Fruit fly (Drosophila melanogaster) whole organism, embryonic: ENCODE results near the gene Gga.

Source experiments
- CG10147 ChIP-seq: fragments of 200-800 bp; sonication (Bioruptor generic); optimal IDR thresholded peaks from 2 replicates; lab custom pipeline; 2019; ENCODE audit warnings: missing biosample characterization, mild to moderate bottlenecking, missing genetic modification characterization, moderate library complexity
- CG10274 ChIP-seq: fragments of 200-800 bp; sonication (Bioruptor generic); optimal IDR thresholded peaks from 3 replicates; lab custom pipeline; 2017; ENCODE audit warnings: missing biosample characterization, mild to moderate bottlenecking, missing genetic modification characterization
- CG10321 ChIP-seq: fragments of 200-800 bp; sonication (Bioruptor generic); IDR thresholded peaks from 2 replicates; pipeline ENCODE4 v1.3.6; 2022; ENCODE audit warnings: missing biosample characterization, missing genetic modification characterization
- CG10959 ChIP-seq: fragments of 200-800 bp; sonication (Bioruptor generic); IDR thresholded peaks from 2 replicates; pipeline ENCODE4 v1.3.6; 2022; ENCODE audit warnings: missing biosample characterization, missing genetic modification characterization
- CG13287 ChIP-seq: fragments of 200-800 bp; sonication (Bioruptor generic); IDR thresholded peaks from 2 replicates; pipeline ENCODE4 v1.3.6; 2022; ENCODE audit warnings: missing biosample characterization, missing genetic modification characterization; ENCODE audit not compliant: partially characterized antibody
- CG14014 ChIP-seq: fragments of 200-800 bp; sonication (Bioruptor generic); IDR thresholded peaks from 2 replicates; pipeline ENCODE4 v1.3.6; 2022; ENCODE audit warnings: missing biosample characterization, missing genetic modification characterization
- CG14050 ChIP-seq: fragments of 200-800 bp; sonication (Bioruptor generic); IDR thresholded peaks from 3 replicates; pipeline ENCODE4 v1.3.6; 2022; ENCODE audit warnings: missing biosample characterization, missing genetic modification characterization
- CG15011 ChIP-seq: fragments of 200-800 bp; sonication (Bioruptor generic); optimal IDR thresholded peaks from 3 replicates; lab custom pipeline; 2018; ENCODE audit warnings: missing biosample characterization, mild to moderate bottlenecking, missing genetic modification characterization
- CG1602 ChIP-seq: fragments of 200-800 bp; sonication (Bioruptor generic); optimal IDR thresholded peaks from 3 replicates; lab custom pipeline; 2016; ENCODE audit warnings: missing biosample characterization, missing genetic modification characterization
- CG16813 ChIP-seq: fragments of 200-800 bp; sonication (Bioruptor generic); IDR thresholded peaks from 3 replicates; pipeline ENCODE4 v1.3.6; 2022; ENCODE audit warnings: missing biosample characterization, missing genetic modification characterization; ENCODE audit not compliant: partially characterized antibody
- CG17612 ChIP-seq: fragments of 200-800 bp; sonication (Bioruptor generic); IDR thresholded peaks from 2 replicates; pipeline ENCODE4 v1.3.6; 2022; ENCODE audit warnings: missing biosample characterization, missing genetic modification characterization
- CG31224 ChIP-seq: fragments of 200-800 bp; sonication (Bioruptor generic); IDR thresholded peaks from 2 replicates; pipeline ENCODE4 v1.3.6; 2022; ENCODE audit warnings: missing biosample characterization, missing genetic modification characterization
- CG34376 ChIP-seq: fragments of 200-800 bp; sonication (Bioruptor generic); optimal IDR thresholded peaks from 2 replicates; lab custom pipeline; 2018; ENCODE audit warnings: missing biosample characterization, mild to moderate bottlenecking, missing genetic modification characterization
- CG3847 ChIP-seq: fragments of 200-800 bp; sonication (Bioruptor generic); IDR thresholded peaks from 2 replicates; pipeline ENCODE4 v1.3.6; 2022; ENCODE audit warnings: missing biosample characterization, missing genetic modification characterization
- CG4404 ChIP-seq: fragments of 200-800 bp; sonication (Bioruptor generic); IDR thresholded peaks from 2 replicates; pipeline ENCODE4 v1.3.6; 2022; ENCODE audit warnings: missing biosample characterization, missing genetic modification characterization
- CG6272 ChIP-seq: fragments of 200-800 bp; sonication (Bioruptor generic); IDR thresholded peaks from 2 replicates; pipeline ENCODE4 v1.3.6; 2022; ENCODE audit warnings: missing biosample characterization, missing genetic modification characterization
- CG7357 ChIP-seq: fragments of 200-800 bp; sonication (Bioruptor generic); IDR thresholded peaks from 3 replicates; pipeline ENCODE4 v1.3.6; 2022; ENCODE audit warnings: missing biosample characterization, missing genetic modification characterization
- CG8281 ChIP-seq: fragments of 200-800 bp; sonication (Bioruptor generic); optimal IDR thresholded peaks from 2 replicates; lab custom pipeline; 2018; ENCODE audit warnings: missing biosample characterization, mild to moderate bottlenecking, missing genetic modification characterization, moderate library complexity
- CHES-1-like ChIP-seq: fragments of 200-800 bp; sonication (Bioruptor generic); optimal IDR thresholded peaks from 2 replicates; lab custom pipeline; 2016; ENCODE audit warnings: missing biosample characterization, missing genetic modification characterization
- Camta ChIP-seq: fragments of 200-800 bp; sonication (Bioruptor generic); optimal IDR thresholded peaks from 2 replicates; lab custom pipeline; 2016; ENCODE audit warnings: missing biosample characterization, missing genetic modification characterization
- E2f2 ChIP-seq: fragments of 200-800 bp; sonication (Bioruptor generic); IDR thresholded peaks from 2 replicates; pipeline ENCODE4 v1.3.6; 2022; ENCODE audit warnings: missing biosample characterization, missing genetic modification characterization
- ERR ChIP-seq: fragments of 200-800 bp; sonication (Bioruptor generic); optimal IDR thresholded peaks from 2 replicates; lab custom pipeline; 2016; ENCODE audit warnings: missing biosample characterization, missing genetic modification characterization
- Ets97D ChIP-seq: fragments of 200-800 bp; sonication (Bioruptor generic); optimal IDR thresholded peaks from 3 replicates; lab custom pipeline; 2016; ENCODE audit warnings: missing biosample characterization, missing genetic modification characterization
- Fer3 ChIP-seq: fragments of 200-800 bp; sonication (Bioruptor generic); optimal IDR thresholded peaks from 2 replicates; lab custom pipeline; 2018; ENCODE audit warnings: missing biosample characterization, mild to moderate bottlenecking, missing genetic modification characterization, moderate library complexity
- HHEX ChIP-seq: fragments of 200-800 bp; sonication (Bioruptor generic); optimal IDR thresholded peaks from 3 replicates; lab custom pipeline; 2017; ENCODE audit warnings: missing biosample characterization, mild to moderate bottlenecking, missing genetic modification characterization, missing genetic modification reagents
- HLH4C ChIP-seq: fragments of 200-800 bp; sonication (Bioruptor generic); IDR thresholded peaks from 3 replicates; pipeline ENCODE4 v1.3.6; 2022; ENCODE audit warnings: missing biosample characterization, missing genetic modification characterization; ENCODE audit not compliant: partially characterized antibody
- Hey ChIP-seq: fragments of 200-800 bp; sonication (Bioruptor generic); optimal IDR thresholded peaks from 3 replicates; lab custom pipeline; 2018; ENCODE audit warnings: missing biosample characterization, mild to moderate bottlenecking, missing genetic modification characterization
- MBD-R2 ChIP-seq: fragments of 200-800 bp; sonication (Bioruptor generic); IDR thresholded peaks from 2 replicates; pipeline ENCODE4 v1.3.6; 2022; ENCODE audit warnings: missing biosample characterization, missing genetic modification characterization
- MESR4 ChIP-seq: fragments of 200-800 bp; sonication (Bioruptor generic); optimal IDR thresholded peaks from 2 replicates; lab custom pipeline; 2018; ENCODE audit warnings: missing biosample characterization, mild to moderate bottlenecking, missing genetic modification characterization, moderate library complexity
- NC2β ChIP-seq: fragments of 200-800 bp; sonication (Bioruptor generic); optimal IDR thresholded peaks from 2 replicates; lab custom pipeline; 2016; ENCODE audit warnings: missing biosample characterization, missing genetic modification characterization
- amos ChIP-seq: fragments of 200-800 bp; sonication (Bioruptor generic); IDR thresholded peaks from 2 replicates; pipeline ENCODE4 v1.3.6; 2022; ENCODE audit warnings: missing biosample characterization, missing genetic modification characterization; ENCODE audit not compliant: partially characterized antibody
- ap ChIP-seq: fragments of 200-800 bp; sonication (Bioruptor generic); IDR thresholded peaks from 2 replicates; pipeline ENCODE4 v1.3.6; 2022; ENCODE audit warnings: missing biosample characterization, missing genetic modification characterization
- ara ChIP-seq: fragments of 200-800 bp; sonication (Bioruptor generic); IDR thresholded peaks from 2 replicates; pipeline ENCODE4 v1.3.6; 2022; ENCODE audit warnings: missing biosample characterization, missing genetic modification characterization
- ase ChIP-seq: fragments of 200-800 bp; sonication (Bioruptor generic); IDR thresholded peaks from 3 replicates; pipeline ENCODE4 v1.3.6; 2022; ENCODE audit warnings: missing biosample characterization, missing genetic modification characterization
- az2 ChIP-seq: fragments of 200-800 bp; sonication (Bioruptor generic); optimal IDR thresholded peaks from 3 replicates; lab custom pipeline; 2016; ENCODE audit warnings: missing biosample characterization, missing genetic modification characterization
- ci ChIP-seq: fragments of 200-800 bp; sonication (Bioruptor generic); IDR thresholded peaks from 3 replicates; pipeline ENCODE4 v1.3.6; 2022; ENCODE audit warnings: missing biosample characterization, missing genetic modification characterization
- cwo ChIP-seq: fragments of 200-800 bp; sonication (Bioruptor generic); optimal IDR thresholded peaks from 3 replicates; lab custom pipeline; 2017; ENCODE audit warnings: missing biosample characterization, missing genetic modification characterization, mild to moderate bottlenecking, moderate library complexity, missing genetic modification reagents
- dan ChIP-seq: fragments of 200-800 bp; sonication (Bioruptor generic); IDR thresholded peaks from 2 replicates; pipeline ENCODE4 v1.3.6; 2022; ENCODE audit warnings: missing biosample characterization, missing genetic modification characterization
- disco-r ChIP-seq: fragments of 200-800 bp; sonication (Bioruptor generic); optimal IDR thresholded peaks from 2 replicates; lab custom pipeline; 2016; ENCODE audit warnings: missing biosample characterization, missing genetic modification characterization
- ems ChIP-seq: fragments of 200-800 bp; sonication (Bioruptor generic); optimal IDR thresholded peaks from 3 replicates; lab custom pipeline; 2016; ENCODE audit warnings: missing biosample characterization, missing genetic modification characterization
- gro ChIP-seq: fragments of 200-800 bp; sonication (Bioruptor generic); optimal IDR thresholded peaks from 2 replicates; lab custom pipeline; 2016; ENCODE audit warnings: missing biosample characterization, missing genetic modification characterization
- kni ChIP-seq: fragments of 200-800 bp; sonication (Bioruptor generic); optimal IDR thresholded peaks from 3 replicates; lab custom pipeline; 2017; ENCODE audit warnings: mild to moderate bottlenecking, missing biosample characterization, missing genetic modification reagents, missing genetic modification characterization
- oc ChIP-seq: fragments of 200-800 bp; sonication (Bioruptor generic); optimal IDR thresholded peaks from 2 replicates; lab custom pipeline; 2018; ENCODE audit warnings: missing biosample characterization, mild to moderate bottlenecking, missing genetic modification characterization, moderate library complexity
- ro ChIP-seq: fragments of 200-800 bp; sonication (Bioruptor generic); IDR thresholded peaks from 2 replicates; pipeline ENCODE4 v1.3.6; 2022; ENCODE audit warnings: missing biosample characterization, missing genetic modification characterization
- row ChIP-seq: fragments of 200-800 bp; sonication (Bioruptor generic); IDR thresholded peaks from 3 replicates; pipeline ENCODE4 v1.3.6; 2022; ENCODE audit warnings: missing biosample characterization, missing genetic modification characterization
- sens ChIP-seq: fragments of 200-800 bp; sonication (Bioruptor generic); peaks from one replicate; lab custom pipeline; 2016; ENCODE audit warnings: missing biosample characterization, missing genetic modification characterization
- sens-2 ChIP-seq: fragments of 200-800 bp; sonication (Bioruptor generic); IDR thresholded peaks from 2 replicates; pipeline ENCODE4 v1.3.6; 2022; ENCODE audit warnings: missing biosample characterization, missing genetic modification characterization
- sisA ChIP-seq: fragments of 200-800 bp; sonication (Bioruptor generic); IDR thresholded peaks from 2 replicates; pipeline ENCODE4 v1.3.6; 2022; ENCODE audit warnings: missing biosample characterization, missing genetic modification characterization
- tio ChIP-seq: fragments of 200-800 bp; sonication (Bioruptor generic); optimal IDR thresholded peaks from 2 replicates; lab custom pipeline; 2017; ENCODE audit warnings: missing biosample characterization, missing genetic modification characterization, inconsistent platforms
- tx ChIP-seq: fragments of 200-800 bp; sonication (Bioruptor generic); optimal IDR thresholded peaks from 2 replicates; lab custom pipeline; 2016; ENCODE audit warnings: missing biosample characterization, missing genetic modification characterization
- usp ChIP-seq: fragments of >200 bp; optimal IDR thresholded peaks from 2 replicates; lab custom pipeline; 2017; ENCODE audit warnings: missing biosample characterization, missing genetic modification characterization

Gga gene

dm6 chrX:9599158-9600082 lies 1.4 kb upstream of the Gga start (continued):
- TF ChIP-seq sens (GFP tag; lab: Kevin White, UChicago) (peak; percentile 73), HHEX (no peak), disco-r (GFP tag; lab: Kevin White, UChicago) (no peak), CG10147 (no peak), sens-2 (no peak), usp (GFP tag; lab: Kevin White, UChicago) (no peak), row (GFP tag; lab: Robert Waterston, UW) (no peak), CG34376 (GFP tag; lab: Kevin White, UChicago) (peak; percentile 17), Camta (GFP tag; lab: Kevin White, UChicago) (no peak), CG17612 (GFP tag; lab: Robert Waterston, UW) (no peak), ems (GFP tag; lab: Kevin White, UChicago) (no peak), ap (GFP tag; lab: Robert Waterston, UW) (no peak), CG14014 (GFP tag; lab: Robert Waterston, UW) (no peak), tx (no peak), CG6272 (no peak), oc (no peak), dan (GFP tag; lab: Robert Waterston, UW) (no peak), ara (GFP tag; lab: Robert Waterston, UW) (no peak), CG4404 (no peak), gro (GFP tag; lab: Kevin White, UChicago) (peak; percentile 3), CG31224 (no peak), sisA (GFP tag; lab: Robert Waterston, UW) (no peak), Fer3 (no peak), CG16813 (GFP tag; lab: Robert Waterston, UW) (no peak), ase (GFP tag; lab: Robert Waterston, UW) (no peak), Ets97D (GFP tag; lab: Kevin White, UChicago) (no peak), CG1602 (GFP tag; lab: Kevin White, UChicago) (no peak), NC2β (no peak), az2 (no peak), tio (GFP tag; lab: Kevin White, UChicago) (no peak), MESR4 (no peak), amos (GFP tag; lab: Robert Waterston, UW) (no peak), MBD-R2 (GFP tag; lab: Robert Waterston, UW) (no peak), CG10274 (no peak), CG3847 (no peak), CG15011 (no peak), CG7357 (no peak), ci (GFP tag; lab: Robert Waterston, UW) (0 out of 3 replicates have a peak, but pooled peaks have one; percentile 20), CG10321 (no peak), ERR (peak; percentile 25), HLH4C (GFP tag; lab: Robert Waterston, UW) (no peak), Hey (no peak), CHES-1-like (GFP tag; lab: Kevin White, UChicago) (no peak), cwo (GFP tag; lab: Kevin White, UChicago) (no peak), E2f2 (GFP tag; lab: Robert Waterston, UW) (no peak), CG14050 (GFP tag; lab: Robert Waterston, UW) (no peak), CG13287 (GFP tag; lab: Robert Waterston, UW) (peak; percentile 24; the same call in 1 of the 2 replicates), kni (no peak), ro (GFP tag; lab: Robert Waterston, UW) (no peak), CG10959 (GFP tag; lab: Robert Waterston, UW) (no peak), CG8281 (tag; lab: Kevin White, UChicago) (no peak)
